Worm (Caenorhabditis elegans) whole organism, L2 larva: Measurements from ENCODE around the gene copb-2.

Source experiments
- F13H6.1 ChIP-seq: sonication (generic microtip); optimal IDR thresholded peaks from 2 replicates; lab custom pipeline; 2016; ENCODE audit warnings: missing genetic modification characterization, missing compliant biosample characterization
- ZK546.5 ChIP-seq: sonication (generic microtip); optimal IDR thresholded peaks from 2 replicates; lab custom pipeline; 2017; ENCODE audit warnings: missing biosample characterization, missing genetic modification characterization
- aly-2 ChIP-seq: fragments of 150-350 bp; optimal IDR thresholded peaks from 2 replicates; lab custom pipeline; 2014; ENCODE audit warnings: missing biosample characterization, missing genetic modification characterization
- lin-13 ChIP-seq: fragments of 150-350 bp; optimal IDR thresholded peaks from 2 replicates; lab custom pipeline; 2014; ENCODE audit warnings: missing biosample characterization, missing genetic modification reagents, missing genetic modification characterization
- mbf-1 ChIP-seq: sonication (generic microtip); optimal IDR thresholded peaks from 2 replicates; lab custom pipeline; 2017; ENCODE audit warnings: missing biosample characterization, missing genetic modification characterization
- mdl-1 ChIP-seq, 2 experiments: fragments of 150-350 bp in 1 of 2; sonication (generic microtip) in 1 of 2; optimal IDR thresholded peaks; 2 replicates each; lab custom pipeline; 2017; ENCODE audit warnings: missing biosample characterization in 2 of 2, missing genetic modification characterization in 2 of 2
- nhr-12 ChIP-seq: fragments of 150-350 bp; optimal IDR thresholded peaks from 2 replicates; lab custom pipeline; 2014; ENCODE audit warnings: missing biosample characterization, missing genetic modification characterization
- nhr-237 ChIP-seq: fragments of 150-350 bp; optimal IDR thresholded peaks from 2 replicates; lab custom pipeline; 2014; ENCODE audit warnings: missing biosample characterization, missing genetic modification characterization
- nhr-6 ChIP-seq: fragments of 150-350 bp; optimal IDR thresholded peaks from 2 replicates; lab custom pipeline; 2014; ENCODE audit warnings: missing biosample characterization, missing genetic modification characterization
- unc-39 ChIP-seq: fragments of 150-350 bp; optimal IDR thresholded peaks from 2 replicates; lab custom pipeline; 2014; ENCODE audit warnings: missing biosample characterization, missing genetic modification characterization
- ztf-11 ChIP-seq: sonication (generic microtip); optimal IDR thresholded peaks from 2 replicates; lab custom pipeline; 2017; ENCODE audit warnings: missing biosample characterization, missing genetic modification characterization
- ztf-4 ChIP-seq: fragments of 150-350 bp; optimal IDR thresholded peaks from 2 replicates; lab custom pipeline; 2014; ENCODE audit warnings: missing biosample characterization, missing genetic modification characterization

ce11 chrIV:9513360-9513777, 53.8 kb downstream of the copb-2 start:
- TF ChIP-seq ztf-11 (tag; lab: Kevin White, UChicago) (no peak), nhr-6 (tag; lab: Kevin White, UChicago) (no peak), nhr-237 (tag; lab: Kevin White, UChicago) (no peak), mdl-1 (tag; optimal IDR thresholded peaks at IDR 0.05; lab: Kevin White, UChicago) (no peak), F13H6.1 (tag; lab: Kevin White, UChicago) (peak; percentile 35), unc-39 (tag; lab: Kevin White, UChicago) (no peak), lin-13 (peak; percentile 11), mbf-1 (tag; lab: Kevin White, UChicago) (no peak), ztf-4 (tag; lab: Kevin White, UChicago) (no peak), aly-2 (no peak), ZK546.5 (tag; lab: Kevin White, UChicago) (no peak), nhr-12 (tag; lab: Kevin White, UChicago) (no peak)
